Worm (Caenorhabditis elegans) whole organism, L1 larva: ENCODE data around the gene R08D7.4.
"Not testable (repeated sequence)": the region's sequence is repeated elsewhere in the genome, so short reads cannot be mapped to it uniquely, and the experiment has no call there.

ENCODE experiments used
- C16A3.4 ChIP-seq: fragments of 150-350 bp; optimal IDR thresholded peaks from 2 replicates; lab custom pipeline; 2014; ENCODE audit warnings: missing biosample characterization, missing genetic modification characterization
- C34B4.2 ChIP-seq: sonication (generic microtip); optimal IDR thresholded peaks from 2 replicates; lab custom pipeline; 2017; ENCODE audit warnings: mild to moderate bottlenecking, missing genetic modification characterization, missing compliant biosample characterization
- F16B12.6 ChIP-seq: fragments of 150-350 bp; optimal IDR thresholded peaks from 2 replicates; lab custom pipeline; 2014; ENCODE audit warnings: missing biosample characterization, missing genetic modification characterization
- Y116A8C.19 ChIP-seq: sonication (generic microtip); optimal IDR thresholded peaks from 2 replicates; lab custom pipeline; 2016; ENCODE audit warnings: missing compliant biosample characterization, missing genetic modification characterization, borderline replicate concordance
- aha-1 ChIP-seq: fragments of 150-350 bp; optimal IDR thresholded peaks from 2 replicates; lab custom pipeline; 2014; ENCODE audit warnings: missing biosample characterization, missing genetic modification characterization
- alr-1 ChIP-seq: fragments of 200-800 bp; sonication (Bioruptor generic); optimal IDR thresholded peaks from 2 replicates; lab custom pipeline; 2018; ENCODE audit warnings: borderline replicate concordance, mild to moderate bottlenecking, missing genetic modification characterization, missing compliant biosample characterization
- aly-2 ChIP-seq: fragments of 150-350 bp; optimal IDR thresholded peaks from 2 replicates; lab custom pipeline; 2014; ENCODE audit warnings: missing biosample characterization, missing genetic modification characterization
- ceh-82 ChIP-seq, 3 experiments: fragments of 150-350 bp in 1 of 3; sonication (generic microtip) in 2 of 3; optimal IDR thresholded peaks; 2 replicates each; lab custom pipeline; 2014 to 2017; ENCODE audit warnings: missing biosample characterization in 3 of 3, missing genetic modification characterization in 3 of 3
- ceh-88 ChIP-seq: fragments of 200-800 bp; sonication (Bioruptor generic); IDR thresholded peaks from 2 replicates; pipeline ENCODE4 v1.3.6; 2022; ENCODE audit warnings: missing genetic modification characterization, missing compliant biosample characterization
- ceh-90 ChIP-seq: sonication (generic microtip); optimal IDR thresholded peaks from 2 replicates; lab custom pipeline; 2016; ENCODE audit warnings: missing genetic modification characterization, missing compliant biosample characterization
- dpl-1 ChIP-seq, 3 experiments: fragments of 150-350 bp in 2 of 3; sonication (generic microtip) in 1 of 3; optimal IDR thresholded peaks; 2 replicates each; lab custom pipeline; 2014 to 2017; ENCODE audit warnings: missing biosample characterization in 3 of 3, missing genetic modification characterization in 3 of 3, missing genetic modification reagents in 3 of 3
- dsc-1 ChIP-seq: sonication (generic microtip); optimal IDR thresholded peaks from 2 replicates; lab custom pipeline; 2016; ENCODE audit warnings: mild to moderate bottlenecking, missing genetic modification characterization, missing compliant biosample characterization
- efl-1 ChIP-seq, 4 experiments: fragments of 150-350 bp; optimal IDR thresholded peaks in 3 of 4; peaks in 1 of 4; 1 replicate in 1 of 4; 2 replicates in 3 of 4; lab custom pipeline; 2014; ENCODE audit warnings: missing biosample characterization in 2 of 4, missing genetic modification characterization in 2 of 4, missing genetic modification reagents in 2 of 4
- elt-2 ChIP-seq: sonication (generic microtip); optimal IDR thresholded peaks from 2 replicates; lab custom pipeline; 2016; ENCODE audit warnings: missing genetic modification characterization, mild to moderate bottlenecking, inconsistent platforms, missing compliant biosample characterization, missing genetic modification reagents
- elt-3 ChIP-seq, 6 experiments: fragments of 150-350 bp in 1 of 6; sonication (generic microtip); optimal IDR thresholded peaks; 2 replicates each; lab custom pipeline; 2017 to 2018; ENCODE audit warnings: missing biosample characterization in 6 of 6, missing genetic modification characterization in 6 of 6, inconsistent platforms in 1 of 6
- ets-5 ChIP-seq: fragments of 200-800 bp; sonication (Bioruptor generic); IDR thresholded peaks from 2 replicates; pipeline ENCODE4 v1.3.6; 2022; ENCODE audit warnings: missing genetic modification characterization, missing compliant biosample characterization
- fkh-4 ChIP-seq: sonication (generic microtip); optimal IDR thresholded peaks from 2 replicates; lab custom pipeline; 2016; ENCODE audit warnings: missing compliant biosample characterization, missing genetic modification characterization, borderline replicate concordance
- fkh-8 ChIP-seq: sonication (generic microtip); optimal IDR thresholded peaks from 2 replicates; lab custom pipeline; 2016; ENCODE audit warnings: mild to moderate bottlenecking, missing genetic modification characterization, missing compliant biosample characterization
- fos-1 ChIP-seq: fragments of 150-350 bp; optimal IDR thresholded peaks from 2 replicates; lab custom pipeline; 2014; ENCODE audit warnings: missing biosample characterization, missing genetic modification characterization
- hlh-17 ChIP-seq: fragments of 200-800 bp; sonication (Bioruptor generic); optimal IDR thresholded peaks from 2 replicates; lab custom pipeline; 2018; ENCODE audit warnings: missing genetic modification characterization, mild to moderate bottlenecking, missing compliant biosample characterization, moderate library complexity, borderline replicate concordance
- hlh-4 ChIP-seq: sonication (generic microtip); optimal IDR thresholded peaks from 2 replicates; lab custom pipeline; 2016; ENCODE audit warnings: mild to moderate bottlenecking, missing genetic modification characterization, missing compliant biosample characterization
- irx-1 ChIP-seq: sonication (generic microtip); optimal IDR thresholded peaks from 2 replicates; lab custom pipeline; 2016; ENCODE audit warnings: missing genetic modification characterization, missing compliant biosample characterization
- isw-1 ChIP-seq: fragments of 200-800 bp; sonication (Bioruptor generic); IDR thresholded peaks from 2 replicates; pipeline ENCODE4 v1.3.6; 2022; ENCODE audit warnings: missing genetic modification characterization, missing compliant biosample characterization
- jun-1 ChIP-seq: fragments of 150-350 bp; optimal IDR thresholded peaks from 2 replicates; lab custom pipeline; 2014; ENCODE audit warnings: missing biosample characterization, missing genetic modification reagents, missing genetic modification characterization
- lin-14 ChIP-seq: fragments of 200-800 bp; sonication (Bioruptor generic); optimal IDR thresholded peaks from 2 replicates; lab custom pipeline; 2018; ENCODE audit warnings: mild to moderate bottlenecking, missing genetic modification characterization, moderate library complexity, missing compliant biosample characterization
- lin-39 ChIP-seq: fragments of 150-350 bp; optimal IDR thresholded peaks from 2 replicates; lab custom pipeline; 2014; ENCODE audit warnings: missing biosample characterization, missing genetic modification reagents, missing genetic modification characterization
- lsy-2 ChIP-seq, 2 experiments: fragments of 150-350 bp; optimal IDR thresholded peaks; 2 replicates each; lab custom pipeline; 2014; ENCODE audit warnings: missing biosample characterization in 2 of 2, missing genetic modification characterization in 2 of 2
- mef-2 ChIP-seq: fragments of 150-350 bp; optimal IDR thresholded peaks from 2 replicates; lab custom pipeline; 2014; ENCODE audit warnings: missing biosample characterization, missing genetic modification characterization
- nhr-11 ChIP-seq: fragments of 150-350 bp; optimal IDR thresholded peaks from 2 replicates; lab custom pipeline; 2014; ENCODE audit warnings: missing biosample characterization, missing genetic modification characterization
- nhr-19 ChIP-seq: fragments of 200-800 bp; sonication (Bioruptor generic); conservative IDR thresholded peaks from 2 replicates; pipeline ENCODE4 v1.3.6; 2022; ENCODE audit warnings: missing genetic modification characterization, missing compliant biosample characterization
- nhr-20 ChIP-seq: sonication (generic microtip); optimal IDR thresholded peaks from 2 replicates; lab custom pipeline; 2016; ENCODE audit warnings: mild to moderate bottlenecking, missing genetic modification characterization, missing compliant biosample characterization
- nhr-237 ChIP-seq: fragments of 150-350 bp; optimal IDR thresholded peaks from 2 replicates; lab custom pipeline; 2014; ENCODE audit warnings: missing biosample characterization, missing genetic modification characterization
- nhr-47 ChIP-seq: sonication (generic microtip); optimal IDR thresholded peaks from 2 replicates; lab custom pipeline; 2016; ENCODE audit warnings: mild to moderate bottlenecking, missing genetic modification characterization, moderate library complexity, missing compliant biosample characterization
- nhr-77 ChIP-seq: fragments of 150-350 bp; optimal IDR thresholded peaks from 2 replicates; lab custom pipeline; 2014; ENCODE audit warnings: missing biosample characterization, missing genetic modification characterization
- nhr-90 ChIP-seq: sonication (generic microtip); optimal IDR thresholded peaks from 2 replicates; lab custom pipeline; 2016; ENCODE audit warnings: mild to moderate bottlenecking, missing genetic modification characterization, missing compliant biosample characterization; ENCODE audit not compliant: poor library complexity
- pax-3 ChIP-seq: fragments of 200-800 bp; sonication (Bioruptor generic); optimal IDR thresholded peaks from 2 replicates; lab custom pipeline; 2018; ENCODE audit warnings: mild to moderate bottlenecking, missing genetic modification characterization, moderate library complexity, missing compliant biosample characterization
- skn-1 ChIP-seq: fragments of 150-350 bp; optimal IDR thresholded peaks from 2 replicates; lab custom pipeline; 2014; ENCODE audit warnings: missing biosample characterization, missing genetic modification characterization
- snpc-4 ChIP-seq: fragments of 150-350 bp; optimal IDR thresholded peaks from 2 replicates; lab custom pipeline; 2014; ENCODE audit warnings: missing biosample characterization, missing genetic modification characterization
- sox-4 ChIP-seq: sonication (generic microtip); optimal IDR thresholded peaks from 2 replicates; lab custom pipeline; 2016; ENCODE audit warnings: missing genetic modification characterization, missing compliant biosample characterization
- swsn-7 ChIP-seq: sonication (generic microtip); optimal IDR thresholded peaks from 2 replicates; lab custom pipeline; 2016; ENCODE audit warnings: missing genetic modification characterization, missing compliant biosample characterization
- tbx-2 ChIP-seq: sonication (generic microtip); optimal IDR thresholded peaks from 2 replicates; lab custom pipeline; 2016; ENCODE audit warnings: missing genetic modification characterization, missing compliant biosample characterization
- unc-130 ChIP-seq: fragments of 150-350 bp; optimal IDR thresholded peaks from 2 replicates; lab custom pipeline; 2017; ENCODE audit warnings: missing biosample characterization, missing genetic modification characterization, inconsistent platforms
- unc-62 ChIP-seq: fragments of 150-350 bp; optimal IDR thresholded peaks from 2 replicates; lab custom pipeline; 2014; ENCODE audit warnings: missing biosample characterization, missing genetic modification reagents, missing genetic modification characterization
- unc-98 ChIP-seq: fragments of 200-800 bp; sonication (Bioruptor generic); IDR thresholded peaks from 2 replicates; pipeline ENCODE4 v1.3.6; 2022; ENCODE audit warnings: missing genetic modification characterization, missing compliant biosample characterization
- xbp-1 ChIP-seq: sonication (generic microtip); optimal IDR thresholded peaks from 2 replicates; lab custom pipeline; 2016; ENCODE audit warnings: missing genetic modification characterization, missing compliant biosample characterization
- zip-4 ChIP-seq: fragments of 200-800 bp; sonication (Bioruptor generic); optimal IDR thresholded peaks from 2 replicates; lab custom pipeline; 2018; ENCODE audit warnings: mild to moderate bottlenecking, missing genetic modification characterization, moderate library complexity, missing compliant biosample characterization
- ztf-11 ChIP-seq, 2 experiments: sonication (generic microtip); optimal IDR thresholded peaks; 2 replicates each; lab custom pipeline; 2016 to 2017; ENCODE audit warnings: missing genetic modification characterization in 2 of 2, missing biosample characterization in 1 of 2, missing compliant biosample characterization in 1 of 2

The R08D7.4 gene

DNA sequence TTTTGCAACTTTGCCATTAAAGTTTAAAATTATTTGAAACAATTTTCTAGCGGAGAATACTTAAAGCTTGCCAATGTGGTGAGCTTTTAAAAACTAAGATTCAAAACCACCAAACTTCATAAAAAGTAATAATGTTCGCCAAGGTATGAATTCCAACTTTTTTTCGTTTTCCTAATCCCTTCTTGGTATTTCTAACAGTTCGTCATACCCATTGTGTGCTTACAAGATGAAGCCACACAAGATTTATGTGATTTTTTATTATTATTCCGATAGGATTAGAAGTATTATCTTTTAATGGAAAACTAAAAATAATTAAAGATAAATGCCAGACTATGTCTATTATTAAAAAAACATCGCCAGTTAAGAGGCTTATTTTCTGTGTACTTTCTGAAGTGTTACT, 16.4 kb downstream of the R08D7.4 start:
- TF ChIP-seq dsc-1 (tag; lab: Kevin White, UChicago) = peak; percentile 95
- TF ChIP-seq pax-3 (tag; lab: Kevin White, UChicago) = peak; percentile 70
- no peak for TF ChIP-seq lin-39 (tag; lab: Kevin White, UChicago)
- TF ChIP-seq sox-4 (tag; lab: Kevin White, UChicago) = peak; percentile 52
- peak; percentile 34 for TF ChIP-seq nhr-47 (tag; lab: Kevin White, UChicago)
- no peak for TF ChIP-seq nhr-11
- TF ChIP-seq ceh-90 (tag; lab: Kevin White, UChicago) = no peak
- no peak for TF ChIP-seq aha-1 (tag; lab: Kevin White, UChicago)

DNA sequence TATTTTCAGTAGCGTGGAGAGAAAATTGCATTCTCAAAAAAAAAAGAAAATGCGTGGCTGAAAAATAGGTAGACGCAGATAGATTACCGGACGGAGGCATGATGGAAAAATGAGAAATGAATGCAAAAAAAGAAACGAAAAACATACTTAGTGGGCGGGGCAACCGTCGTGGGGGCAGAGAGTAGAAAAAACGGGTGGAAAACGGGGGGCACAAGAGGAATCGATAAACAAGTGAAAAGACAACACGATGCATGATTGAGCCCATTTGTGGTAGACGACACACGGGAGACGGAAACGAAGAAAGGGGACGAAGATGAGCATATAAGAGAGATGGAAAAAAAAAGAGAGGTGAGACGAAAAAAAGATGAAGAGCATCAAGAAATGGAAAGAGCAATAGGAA, 16.9 kb downstream of the R08D7.4 start:
- TF ChIP-seq dsc-1 (tag; lab: Kevin White, UChicago) = no peak
- no peak for TF ChIP-seq sox-4 (tag; lab: Kevin White, UChicago)
- TF ChIP-seq skn-1 (tag; lab: Kevin White, UChicago) = peak; percentile 2
- peak in 1 of 3 experiments; percentile 14 for TF ChIP-seq ceh-82 (tag; optimal IDR thresholded peaks at IDR 0.05; lab: Kevin White, UChicago)
- no peak for TF ChIP-seq snpc-4 (tag; lab: Kevin White, UChicago)
- no peak for TF ChIP-seq jun-1 (tag; lab: Kevin White, UChicago)
- peak; percentile 39 for TF ChIP-seq fkh-8 (tag; lab: Kevin White, UChicago)
- no peak for TF ChIP-seq alr-1
- no peak for TF ChIP-seq aha-1 (tag; lab: Kevin White, UChicago)
- no peak for TF ChIP-seq unc-130 (tag; lab: Kevin White, UChicago)
- no peak for TF ChIP-seq Y116A8C.19 (tag; lab: Kevin White, UChicago)
- no peak for TF ChIP-seq ets-5
- TF ChIP-seq tbx-2 = no peak
- TF ChIP-seq zip-4 (GFP tag; lab: Kevin White, UChicago) = no peak
- no peak for TF ChIP-seq hlh-4
- no peak for TF ChIP-seq xbp-1 (tag; lab: Kevin White, UChicago)
- no peak for TF ChIP-seq nhr-77 (tag; lab: Kevin White, UChicago)
- no peak for TF ChIP-seq irx-1 (tag; lab: Kevin White, UChicago)
- no peak for TF ChIP-seq aly-2 (tag; lab: Kevin White, UChicago)
- peak in 1 of 2 experiments; percentile 9 for TF ChIP-seq lsy-2 (tag; optimal IDR thresholded peaks at IDR 0.05; lab: Kevin White, UChicago)
- TF ChIP-seq lin-14 (GFP tag; lab: Kevin White, UChicago) = peak; percentile 64
- no peak for TF ChIP-seq nhr-20 (tag; lab: Kevin White, UChicago)
- no peak for TF ChIP-seq swsn-7 (tag; lab: Kevin White, UChicago)
- TF ChIP-seq hlh-17 (GFP tag; lab: Kevin White, UChicago) = no peak
- TF ChIP-seq C34B4.2 (tag; lab: Kevin White, UChicago) = no peak
- no peak for TF ChIP-seq lin-39 (tag; lab: Kevin White, UChicago)

DNA sequence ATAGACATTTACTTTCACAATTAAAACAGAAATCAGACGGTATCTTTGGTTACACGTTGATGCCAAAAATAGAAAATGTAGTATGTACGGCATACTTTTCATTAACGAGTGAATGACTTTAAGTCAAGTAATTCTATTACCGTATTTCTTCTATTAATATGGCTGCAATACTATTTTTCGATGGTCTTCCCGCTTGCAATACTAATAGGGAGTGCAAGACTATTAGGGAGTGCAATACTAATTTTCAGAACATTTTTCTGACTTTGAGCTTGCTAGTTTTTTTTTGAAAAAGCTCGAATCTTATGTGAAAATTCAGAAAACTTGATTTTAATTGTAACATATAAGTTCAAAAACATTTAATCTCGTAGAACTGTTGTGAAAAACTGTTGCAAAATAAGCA, 18.1 kb downstream of the R08D7.4 start, which contains the start of gene R08D7.7:
R08D7.7 (plus strand) TSS at position 301 of the 400 bp plus-strand sequence.
- TF ChIP-seq aha-1 (tag; lab: Kevin White, UChicago); ztf-11 (tag; optimal IDR thresholded peaks at IDR 0.05; lab: Kevin White, UChicago); isw-1: not testable (repeated sequence)

DNA sequence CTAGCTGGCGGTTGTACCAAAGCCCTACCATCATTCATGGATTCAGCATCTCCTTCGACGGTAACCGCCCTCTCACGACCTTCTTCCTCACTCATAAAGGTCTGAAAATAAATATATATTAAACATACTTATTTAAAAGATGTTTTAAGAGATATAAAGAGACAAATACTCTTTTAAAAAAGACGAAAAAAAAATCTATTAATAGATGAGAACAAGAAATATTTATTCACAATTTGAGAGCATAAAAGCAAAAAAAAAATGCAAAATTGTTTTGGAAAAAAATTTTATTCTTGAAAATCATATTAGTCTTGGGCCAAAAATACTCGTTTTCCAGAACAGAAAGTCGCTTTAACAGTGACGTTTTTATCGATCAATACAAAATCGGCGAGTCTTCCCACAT, 25.0 kb downstream of the R08D7.4 start, which contains the start of gene skat-1:
skat-1 (minus strand) TSS at position 101 of the 400 bp plus-strand sequence.
- TF ChIP-seq xbp-1 (tag; lab: Kevin White, UChicago) = no peak
- TF ChIP-seq dpl-1 (GFP tag; optimal IDR thresholded peaks at IDR 0.05; lab: Kevin White, UChicago) = no peak
- no peak for TF ChIP-seq ceh-88 (GFP tag; lab: Robert Waterston, UW)
- TF ChIP-seq ceh-82 (tag; optimal IDR thresholded peaks at IDR 0.05; lab: Kevin White, UChicago) = no peak
- TF ChIP-seq elt-3 (tag; optimal IDR thresholded peaks at IDR 0.05; lab: Kevin White, UChicago) = no peak
- no peak for TF ChIP-seq F16B12.6 (tag; lab: Kevin White, UChicago)
- TF ChIP-seq nhr-19 (GFP tag; lab: Robert Waterston, UW) = no peak
- TF ChIP-seq unc-62 (GFP tag; lab: Kevin White, UChicago) = no peak
- no peak for TF ChIP-seq mef-2 (tag; lab: Kevin White, UChicago)
- TF ChIP-seq nhr-90 = no peak
- no peak for TF ChIP-seq unc-98
- no peak for TF ChIP-seq fos-1
- TF ChIP-seq nhr-237 (tag; lab: Kevin White, UChicago) = no peak
- TF ChIP-seq C16A3.4 = no peak
- no peak for TF ChIP-seq fkh-4 (tag; lab: Kevin White, UChicago)
- no peak for TF ChIP-seq sox-4 (tag; lab: Kevin White, UChicago)
- no peak for TF ChIP-seq elt-2 (tag; lab: Kevin White, UChicago)
- TF ChIP-seq efl-1 (optimal IDR thresholded peaks at IDR 0.05; lab: Kevin White, UChicago) = no peak
- no peak for TF ChIP-seq efl-1 (GFP tag; optimal IDR thresholded peaks at IDR 0.05 in 1 of 2; lab: Kevin White, UChicago)
